Worm (Caenorhabditis elegans) whole organism, L3 larva: ENCODE measurements around the gene ruvb-1.
A peak's percentile ranks its signal among the peaks of the same experiment; 100 is the strongest.

Experiments used
- ama-1 ChIP-seq: fragments of 150-350 bp; optimal IDR thresholded peaks from 2 replicates; lab custom pipeline; 2018
- ceh-16 ChIP-seq: sonication (generic microtip); optimal IDR thresholded peaks from 2 replicates; lab custom pipeline; 2017; ENCODE audit warnings: missing biosample characterization, missing genetic modification characterization
- daf-12 ChIP-seq: fragments of 150-350 bp; optimal IDR thresholded peaks from 2 replicates; lab custom pipeline; 2014; ENCODE audit warnings: missing biosample characterization, missing genetic modification reagents, missing genetic modification characterization
- egl-27 ChIP-seq: sonication (generic microtip); optimal IDR thresholded peaks from 4 replicates; lab custom pipeline; 2017; ENCODE audit warnings: missing biosample characterization, missing genetic modification reagents, missing genetic modification characterization
- egl-5 ChIP-seq: fragments of 150-350 bp; optimal IDR thresholded peaks from 2 replicates; lab custom pipeline; 2017; ENCODE audit warnings: missing biosample characterization, missing genetic modification reagents, missing genetic modification characterization, inconsistent platforms
- elt-2 ChIP-seq: sonication (generic microtip); optimal IDR thresholded peaks from 2 replicates; lab custom pipeline; 2016; ENCODE audit warnings: missing genetic modification reagents, mild to moderate bottlenecking, missing genetic modification characterization, missing compliant biosample characterization
- eor-1 ChIP-seq, 2 experiments: fragments of 150-350 bp; optimal IDR thresholded peaks; 2 replicates each; lab custom pipeline; 2014 to 2018; ENCODE audit warnings: missing biosample characterization in 2 of 2, missing genetic modification characterization in 2 of 2
- fkh-10 ChIP-seq: sonication (generic microtip); optimal IDR thresholded peaks from 2 replicates; lab custom pipeline; 2017; ENCODE audit warnings: missing biosample characterization, missing genetic modification reagents, missing genetic modification characterization
- fkh-2 ChIP-seq: fragments of 150-350 bp; optimal IDR thresholded peaks from 2 replicates; lab custom pipeline; 2014; ENCODE audit warnings: missing biosample characterization, missing genetic modification reagents, missing genetic modification characterization
- hmg-11 ChIP-seq: sonication (generic microtip); optimal IDR thresholded peaks from 2 replicates; lab custom pipeline; 2016; ENCODE audit warnings: missing genetic modification characterization, missing compliant biosample characterization
- jun-1 ChIP-seq: fragments of 150-350 bp; optimal IDR thresholded peaks from 2 replicates; lab custom pipeline; 2014; ENCODE audit warnings: missing biosample characterization, missing genetic modification reagents, missing genetic modification characterization
- lin-15B ChIP-seq: fragments of 150-350 bp; optimal IDR thresholded peaks from 2 replicates; lab custom pipeline; 2014; ENCODE audit warnings: missing biosample characterization, missing genetic modification characterization
- lin-39 ChIP-seq: fragments of 150-350 bp; optimal IDR thresholded peaks from 2 replicates; lab custom pipeline; 2018; ENCODE audit warnings: missing biosample characterization, missing genetic modification reagents, missing genetic modification characterization
- mdl-1 ChIP-seq: fragments of 150-350 bp; optimal IDR thresholded peaks from 2 replicates; lab custom pipeline; 2014; ENCODE audit warnings: missing biosample characterization, missing genetic modification characterization
- mml-1 ChIP-seq: fragments of 150-350 bp; sonication (generic microtip); optimal IDR thresholded peaks from 3 replicates; lab custom pipeline; 2014; ENCODE audit warnings: missing biosample characterization, missing genetic modification characterization
- nfya-1 ChIP-seq: sonication (generic microtip); optimal IDR thresholded peaks from 2 replicates; lab custom pipeline; 2017; ENCODE audit warnings: missing genetic modification characterization, mild to moderate bottlenecking, missing compliant biosample characterization, antibody characterized with exemption, moderate library complexity; ENCODE audit not compliant: insufficient read depth
- nhr-11 ChIP-seq: fragments of 150-350 bp; optimal IDR thresholded peaks from 2 replicates; lab custom pipeline; 2014; ENCODE audit warnings: missing biosample characterization, missing genetic modification characterization
- nhr-12 ChIP-seq: fragments of 150-350 bp; optimal IDR thresholded peaks from 2 replicates; lab custom pipeline; 2014; ENCODE audit warnings: missing biosample characterization, missing genetic modification characterization
- nhr-23 ChIP-seq: fragments of 150-350 bp; optimal IDR thresholded peaks from 2 replicates; lab custom pipeline; 2014; ENCODE audit warnings: missing biosample characterization, missing genetic modification reagents, missing genetic modification characterization
- nhr-237 ChIP-seq: fragments of 150-350 bp; optimal IDR thresholded peaks from 2 replicates; lab custom pipeline; 2014; ENCODE audit warnings: missing biosample characterization, missing genetic modification characterization
- nhr-25 ChIP-seq: sonication (generic microtip); optimal IDR thresholded peaks from 2 replicates; lab custom pipeline; 2017; ENCODE audit warnings: missing biosample characterization, missing genetic modification characterization
- nhr-28 ChIP-seq: fragments of 150-350 bp; optimal IDR thresholded peaks from 2 replicates; lab custom pipeline; 2014; ENCODE audit warnings: missing biosample characterization, missing genetic modification characterization
- nhr-43 ChIP-seq: sonication (generic microtip); optimal IDR thresholded peaks from 2 replicates; lab custom pipeline; 2016; ENCODE audit warnings: mild to moderate bottlenecking, missing genetic modification characterization, missing compliant biosample characterization; ENCODE audit not compliant: poor library complexity, severe bottlenecking
- nhr-67 ChIP-seq: fragments of 150-350 bp; optimal IDR thresholded peaks from 2 replicates; lab custom pipeline; 2014; ENCODE audit warnings: missing biosample characterization, missing genetic modification characterization
- nhr-76 ChIP-seq: fragments of 150-350 bp; sonication (generic microtip); optimal IDR thresholded peaks from 5 replicates; lab custom pipeline; 2014; ENCODE audit warnings: missing biosample characterization, missing genetic modification characterization
- nhr-77 ChIP-seq: fragments of 150-350 bp; optimal IDR thresholded peaks from 2 replicates; lab custom pipeline; 2014; ENCODE audit warnings: missing biosample characterization, missing genetic modification characterization
- pqm-1 ChIP-seq: fragments of 150-350 bp; optimal IDR thresholded peaks from 2 replicates; lab custom pipeline; 2017; ENCODE audit warnings: missing biosample characterization, missing genetic modification characterization, inconsistent platforms
- skn-1 ChIP-seq: fragments of 150-350 bp; optimal IDR thresholded peaks from 2 replicates; lab custom pipeline; 2014; ENCODE audit warnings: missing biosample characterization, missing genetic modification characterization
- snpc-4 ChIP-seq: fragments of 150-350 bp; optimal IDR thresholded peaks from 2 replicates; lab custom pipeline; 2014; ENCODE audit warnings: missing biosample characterization, missing genetic modification characterization
- tbx-2 ChIP-seq: sonication (generic microtip); optimal IDR thresholded peaks from 2 replicates; lab custom pipeline; 2016; ENCODE audit warnings: mild to moderate bottlenecking, missing genetic modification characterization, missing compliant biosample characterization
- unc-39 ChIP-seq: sonication (generic microtip); optimal IDR thresholded peaks from 4 replicates; lab custom pipeline; 2017; ENCODE audit warnings: missing biosample characterization, missing genetic modification characterization
- unc-62 ChIP-seq: fragments of 150-350 bp; sonication (generic microtip); optimal IDR thresholded peaks from 4 replicates; lab custom pipeline; 2014; ENCODE audit warnings: missing biosample characterization, missing genetic modification reagents, missing genetic modification characterization
- ztf-11 ChIP-seq: fragments of 150-350 bp; optimal IDR thresholded peaks from 2 replicates; lab custom pipeline; 2014; ENCODE audit warnings: missing biosample characterization, missing genetic modification characterization
- ztf-4 ChIP-seq: fragments of 150-350 bp; optimal IDR thresholded peaks from 2 replicates; lab custom pipeline; 2014; ENCODE audit warnings: missing biosample characterization, missing genetic modification characterization

The ruvb-1 gene

ce11 chrV:9984821-9985220 lies 4.2 kb upstream of the ruvb-1 start (continued):
- TF ChIP-seq pqm-1 (peak; percentile 60), skn-1 (tag; lab: Kevin White, UChicago) (no peak), hmg-11 (peak; percentile 3), ztf-4 (tag; lab: Kevin White, UChicago) (no peak), nfya-1 (peak; percentile 45), nhr-77 (tag; lab: Kevin White, UChicago) (no peak), jun-1 (no peak), nhr-12 (tag; lab: Kevin White, UChicago) (no peak), egl-27 (tag; lab: Kevin White, UChicago) (no peak), fkh-2 (tag; lab: Kevin White, UChicago) (no peak), ama-1 (lab: Kevin White, UChicago) (no peak), nhr-67 (tag; lab: Kevin White, UChicago) (no peak), nhr-43 (no peak), nhr-76 (tag; lab: Kevin White, UChicago) (no peak), lin-15B (tag; lab: Kevin White, UChicago) (no peak), eor-1 (tag; optimal IDR thresholded peaks at IDR 0.05; lab: Kevin White, UChicago) (no peak), unc-62 (GFP tag; lab: Kevin White, UChicago) (no peak)
- TF ChIP-seq, all 47 proteins: peak for 6

DNA sequence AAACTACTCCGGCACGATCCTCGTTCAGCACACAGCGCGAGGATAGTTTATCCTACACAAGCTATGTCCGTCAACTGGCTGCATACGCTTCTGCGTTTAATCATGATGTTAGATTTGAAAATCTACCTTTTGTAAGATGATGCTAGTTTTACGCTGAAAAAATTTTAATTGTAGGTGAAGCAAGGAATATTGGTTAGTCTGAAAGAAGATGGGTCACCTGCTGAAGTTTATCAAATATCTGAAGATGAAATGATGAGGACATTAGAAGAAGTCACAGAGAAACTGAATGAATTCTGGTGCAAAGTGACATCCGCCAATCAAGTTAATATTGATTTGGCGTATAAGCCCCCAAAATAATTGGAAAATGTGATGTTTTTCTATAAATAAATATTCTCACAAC lies 2.9 kb upstream of the ruvb-1 start:
- TF ChIP-seq nhr-77 (tag; lab: Kevin White, UChicago) (no peak), elt-2 (tag; lab: Kevin White, UChicago) (peak; percentile 15), ama-1 (lab: Kevin White, UChicago) (peak; percentile 39)
- TF ChIP-seq, all 47 proteins: peak for 2

DNA sequence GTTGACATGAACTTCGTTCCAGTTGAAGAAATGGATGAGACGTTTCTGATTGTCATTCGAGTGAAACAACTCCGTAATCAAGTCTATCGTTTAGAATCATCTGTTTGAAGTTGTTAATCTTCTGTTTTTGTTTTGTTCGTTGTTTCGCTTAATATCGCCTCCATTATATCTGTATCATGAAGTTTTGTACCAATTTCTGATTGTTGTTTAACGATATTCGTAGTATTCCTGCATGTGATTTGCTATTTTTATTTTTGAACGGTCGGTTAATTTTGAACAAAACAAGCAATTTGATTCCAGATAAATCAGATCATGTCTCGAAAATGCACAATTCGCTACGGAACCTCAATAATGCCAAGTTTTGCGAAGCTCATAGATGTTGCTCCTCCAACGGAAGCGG lies 2.0 kb upstream of the ruvb-1 start, which contains the start of gene C27H6.9:
C27H6.9 (plus strand) TSS at position 301 of the 400 bp plus-strand sequence.
- TF ChIP-seq nhr-23 (tag; lab: Kevin White, UChicago) (no peak), hmg-11 (no peak), nhr-28 (no peak), nhr-12 (tag; lab: Kevin White, UChicago) (no peak), nhr-25 (tag; lab: Kevin White, UChicago) (no peak)
- TF ChIP-seq, all 47 proteins: peak for 0

- TF ChIP-seq snpc-4 (peak; percentile 5), hmg-11 (peak; percentile 48), lin-39 (tag; lab: Kevin White, UChicago) (peak; percentile 59), ztf-4 (tag; lab: Kevin White, UChicago) (no peak), nfya-1 (peak; percentile 60), nhr-11 (tag; lab: Kevin White, UChicago) (no peak)
These were observed 2.2 kb downstream of the ruvb-1 start for ce11 chrV:9978425-9978824.

DNA sequence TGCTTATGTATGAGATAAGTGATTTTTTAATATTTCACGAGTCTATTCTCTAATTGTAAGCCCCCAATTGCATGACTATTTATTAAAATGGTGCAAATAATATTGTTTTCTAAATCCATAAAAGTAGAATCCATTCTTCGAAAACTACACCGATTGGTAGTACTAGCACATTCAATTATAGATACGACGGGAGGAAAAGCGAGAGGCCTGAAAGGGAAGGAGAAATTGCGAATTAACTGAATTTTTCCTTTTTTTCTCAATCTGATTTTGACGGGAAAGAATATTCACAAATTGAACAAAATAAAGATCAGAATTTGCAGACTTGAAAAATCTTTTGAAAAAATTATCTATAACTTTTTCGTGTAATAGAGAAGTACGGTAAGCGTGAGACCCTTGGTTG lies 3.4 kb downstream of the ruvb-1 start:
- no peak for TF ChIP-seq mml-1 (tag; lab: Kevin White, UChicago)
- TF ChIP-seq fkh-10 (GFP tag; lab: Kevin White, UChicago), result peak; percentile 62

- TF ChIP-seq ceh-16, result no peak
- TF ChIP-seq tbx-2 (tag; lab: Kevin White, UChicago), result no peak
- TF ChIP-seq mdl-1 (tag; lab: Kevin White, UChicago), result no peak
- TF ChIP-seq lin-15B (tag; lab: Kevin White, UChicago), result no peak
- no peak for TF ChIP-seq nhr-76 (tag; lab: Kevin White, UChicago)
- TF ChIP-seq ztf-4 (tag; lab: Kevin White, UChicago), result no peak
- no peak for TF ChIP-seq daf-12 (tag; lab: Kevin White, UChicago)
- TF ChIP-seq nhr-12 (tag; lab: Kevin White, UChicago), result no peak
- TF ChIP-seq egl-5 (tag; lab: Kevin White, UChicago), result no peak
- TF ChIP-seq nhr-43, result no peak
- TF ChIP-seq hmg-11, result no peak
- TF ChIP-seq ztf-11 (tag; lab: Kevin White, UChicago), result no peak
- TF ChIP-seq unc-39, result no peak
- TF ChIP-seq nfya-1, result no peak
- no peak for TF ChIP-seq nhr-237 (tag; lab: Kevin White, UChicago)
- no peak for TF ChIP-seq nhr-77 (tag; lab: Kevin White, UChicago)
- no peak for TF ChIP-seq elt-2 (tag; lab: Kevin White, UChicago)
- TF ChIP-seq eor-1 (tag; optimal IDR thresholded peaks at IDR 0.05; lab: Kevin White, UChicago), result no peak
- no peak for TF ChIP-seq unc-62 (GFP tag; lab: Kevin White, UChicago)
- no peak for TF ChIP-seq lin-39 (tag; lab: Kevin White, UChicago)
- TF ChIP-seq, all 47 proteins: peak for 0
These were observed 4.5 kb downstream of the ruvb-1 start, which contains the start of gene unc-41 for ce11 chrV:9976138-9976537. TSS of gene unc-41 (minus strand) at chrV:9976238.
